Worm (Caenorhabditis elegans) whole organism, L1 larva: ENCODE data around the gene ins-3.

Experiments used
- blmp-1 ChIP-seq: fragments of 150-350 bp; optimal IDR thresholded peaks from 2 replicates; lab custom pipeline; 2014; ENCODE audit warnings: missing biosample characterization, missing genetic modification characterization
- ceh-82 ChIP-seq, 3 experiments: fragments of 150-350 bp in 1 of 3; sonication (generic microtip) in 2 of 3; optimal IDR thresholded peaks; 2 replicates each; lab custom pipeline; 2014 to 2017; ENCODE audit warnings: missing biosample characterization in 3 of 3, missing genetic modification characterization in 3 of 3
- dsc-1 ChIP-seq: sonication (generic microtip); optimal IDR thresholded peaks from 2 replicates; lab custom pipeline; 2016; ENCODE audit warnings: mild to moderate bottlenecking, missing genetic modification characterization, missing compliant biosample characterization
- efl-1 ChIP-seq, 4 experiments: fragments of 150-350 bp; optimal IDR thresholded peaks in 3 of 4; peaks in 1 of 4; 1 replicate in 1 of 4; 2 replicates in 3 of 4; lab custom pipeline; 2014; ENCODE audit warnings: missing biosample characterization in 2 of 4, missing genetic modification characterization in 2 of 4, missing genetic modification reagents in 2 of 4
- efl-3 ChIP-seq: fragments of 200-800 bp; sonication (Bioruptor generic); optimal IDR thresholded peaks from 2 replicates; lab custom pipeline; 2018; ENCODE audit warnings: mild to moderate bottlenecking, missing genetic modification characterization, missing compliant biosample characterization
- egl-27 ChIP-seq, 2 experiments: fragments of 150-350 bp in 1 of 2; sonication (generic microtip); optimal IDR thresholded peaks; 3 replicates each; lab custom pipeline; 2017 to 2018; ENCODE audit warnings: missing biosample characterization in 2 of 2, missing genetic modification characterization in 2 of 2, missing genetic modification reagents in 2 of 2
- elt-2 ChIP-seq: sonication (generic microtip); optimal IDR thresholded peaks from 2 replicates; lab custom pipeline; 2016; ENCODE audit warnings: missing genetic modification characterization, mild to moderate bottlenecking, inconsistent platforms, missing compliant biosample characterization, missing genetic modification reagents
- ets-5 ChIP-seq: fragments of 200-800 bp; sonication (Bioruptor generic); IDR thresholded peaks from 2 replicates; pipeline ENCODE4 v1.3.6; 2022; ENCODE audit warnings: missing genetic modification characterization, missing compliant biosample characterization
- fkh-8 ChIP-seq: sonication (generic microtip); optimal IDR thresholded peaks from 2 replicates; lab custom pipeline; 2016; ENCODE audit warnings: mild to moderate bottlenecking, missing genetic modification characterization, missing compliant biosample characterization
- lin-14 ChIP-seq: fragments of 200-800 bp; sonication (Bioruptor generic); optimal IDR thresholded peaks from 2 replicates; lab custom pipeline; 2018; ENCODE audit warnings: mild to moderate bottlenecking, missing genetic modification characterization, moderate library complexity, missing compliant biosample characterization
- lin-39 ChIP-seq: fragments of 150-350 bp; optimal IDR thresholded peaks from 2 replicates; lab custom pipeline; 2014; ENCODE audit warnings: missing biosample characterization, missing genetic modification reagents, missing genetic modification characterization
- lsy-2 ChIP-seq, 2 experiments: fragments of 150-350 bp; optimal IDR thresholded peaks; 2 replicates each; lab custom pipeline; 2014; ENCODE audit warnings: missing biosample characterization in 2 of 2, missing genetic modification characterization in 2 of 2
- mep-1 ChIP-seq: fragments of 150-350 bp; optimal IDR thresholded peaks from 2 replicates; lab custom pipeline; 2014; ENCODE audit warnings: missing biosample characterization, missing genetic modification characterization
- nhr-47 ChIP-seq: sonication (generic microtip); optimal IDR thresholded peaks from 2 replicates; lab custom pipeline; 2016; ENCODE audit warnings: mild to moderate bottlenecking, missing genetic modification characterization, moderate library complexity, missing compliant biosample characterization
- nhr-71 ChIP-seq: sonication (generic microtip); optimal IDR thresholded peaks from 2 replicates; lab custom pipeline; 2016; ENCODE audit warnings: mild to moderate bottlenecking, missing genetic modification characterization, moderate library complexity, missing compliant biosample characterization
- nhr-85 ChIP-seq: sonication (generic microtip); peaks from one replicate; lab custom pipeline; 2016; ENCODE audit warnings: missing genetic modification characterization, inconsistent platforms, missing compliant biosample characterization
- pag-3 ChIP-seq: sonication (generic microtip); optimal IDR thresholded peaks from 2 replicates; lab custom pipeline; 2017; ENCODE audit warnings: missing genetic modification characterization, mild to moderate bottlenecking, missing compliant biosample characterization, antibody characterized with exemption, borderline replicate concordance; ENCODE audit not compliant: insufficient read depth
- pax-3 ChIP-seq: fragments of 200-800 bp; sonication (Bioruptor generic); optimal IDR thresholded peaks from 2 replicates; lab custom pipeline; 2018; ENCODE audit warnings: mild to moderate bottlenecking, missing genetic modification characterization, moderate library complexity, missing compliant biosample characterization
- rnt-1 ChIP-seq: sonication (generic microtip); optimal IDR thresholded peaks from 2 replicates; lab custom pipeline; 2016; ENCODE audit warnings: mild to moderate bottlenecking, missing genetic modification characterization, moderate library complexity, missing compliant biosample characterization
- snu-23 ChIP-seq: sonication (generic microtip); optimal IDR thresholded peaks from 2 replicates; lab custom pipeline; 2016; ENCODE audit warnings: missing genetic modification characterization, missing compliant biosample characterization
- sox-4 ChIP-seq: sonication (generic microtip); optimal IDR thresholded peaks from 2 replicates; lab custom pipeline; 2016; ENCODE audit warnings: missing genetic modification characterization, missing compliant biosample characterization
- unc-86 ChIP-seq: sonication (generic microtip); optimal IDR thresholded peaks from 2 replicates; lab custom pipeline; 2016; ENCODE audit warnings: missing genetic modification characterization, missing compliant biosample characterization
- unc-98 ChIP-seq: fragments of 200-800 bp; sonication (Bioruptor generic); IDR thresholded peaks from 2 replicates; pipeline ENCODE4 v1.3.6; 2022; ENCODE audit warnings: missing genetic modification characterization, missing compliant biosample characterization
- ztf-4 ChIP-seq: fragments of 150-350 bp; optimal IDR thresholded peaks from 2 replicates; lab custom pipeline; 2014; ENCODE audit warnings: missing biosample characterization, missing genetic modification characterization

The ins-3 gene

ce11 chrII:5944268-5944667 lies 46.3 kb downstream of the ins-3 start, which contains the start of gene B0034.2:
TSS of gene B0034.2 (minus strand) at chrII:5944368.
- TF ChIP-seq egl-27 (tag; optimal IDR thresholded peaks at IDR 0.05; lab: Kevin White, UChicago) (no peak), snu-23 (GFP tag; lab: Kevin White, UChicago) (no peak)

- TF ChIP-seq ets-5 (GFP tag; lab: Robert Waterston, UW) (no peak), blmp-1 (peak; percentile 0), mep-1 (peak; percentile 44), lsy-2 (tag; optimal IDR thresholded peaks at IDR 0.05; lab: Kevin White, UChicago) (peak in 1 of 2 experiments; percentile 21), lin-14 (GFP tag; lab: Kevin White, UChicago) (peak; percentile 54), unc-98 (GFP tag; lab: Robert Waterston, UW) (no peak), fkh-8 (peak; percentile 86), pag-3 (tag; lab: Kevin White, UChicago) (no peak), efl-1 (optimal IDR thresholded peaks at IDR 0.05; lab: Kevin White, UChicago) (peak in 1 of 2 experiments; percentile 9), efl-1 (GFP tag; optimal IDR thresholded peaks at IDR 0.05 in 1 of 2; lab: Kevin White, UChicago) (no peak), nhr-71 (peak; percentile 43), snu-23 (GFP tag; lab: Kevin White, UChicago) (peak; percentile 12), elt-2 (tag; lab: Kevin White, UChicago) (no peak), dsc-1 (tag; lab: Kevin White, UChicago) (peak; percentile 65), nhr-47 (tag; lab: Kevin White, UChicago) (peak; percentile 21)
Observed at ce11 chrII:5942593-5942992, 48.0 kb downstream of the ins-3 start, which contains the start of gene F28B12.1. TSS of gene F28B12.1 (plus strand) at chrII:5942927.

- TF ChIP-seq ceh-82 (tag; optimal IDR thresholded peaks at IDR 0.05; lab: Kevin White, UChicago) (no peak), efl-3 (GFP tag; lab: Kevin White, UChicago) (no peak), pax-3 (no peak), nhr-71 (no peak), rnt-1 (peak; percentile 18), unc-86 (no peak), efl-1 (optimal IDR thresholded peaks at IDR 0.05; lab: Kevin White, UChicago) (no peak), efl-1 (GFP tag; optimal IDR thresholded peaks at IDR 0.05 in 1 of 2; lab: Kevin White, UChicago) (peak in 1 of 2 experiments; percentile 56), sox-4 (no peak), ztf-4 (tag; lab: Kevin White, UChicago) (peak; percentile 8), lin-39 (no peak), nhr-85 (tag; lab: Kevin White, UChicago) (peak; percentile 3), mep-1 (no peak)
Observed at ce11 chrII:5940815-5941214, 49.8 kb downstream of the ins-3 start, which contains the start of gene F28B12.6. TSS of gene F28B12.6 (plus strand) at chrII:5940863.
